Fruit fly (Drosophila melanogaster): ENCODE results near the gene CG6937.

dm6 chr3R:22618280-22618679 is 33.7 kb downstream of the CG6937 start, which contains the start of gene mRpL45:
- TF ChIP-seq pan (optimal IDR thresholded peaks at IDR 0.05), result no peak
- TF ChIP-seq psq (optimal IDR thresholded peaks at IDR 0.05), result no peak
- no peak for TF ChIP-seq usp (GFP tag; optimal IDR thresholded peaks at IDR 0.05)
- no peak for TF ChIP-seq CG8478 (optimal IDR thresholded peaks at IDR 0.05)
- TF ChIP-seq Dll (optimal IDR thresholded peaks at IDR 0.05), result no peak
- TF ChIP-seq EcR (GFP tag; optimal IDR thresholded peaks at IDR 0.05), result no peak

Data from whole organism.